Fruit fly (Drosophila melanogaster): ENCODE measurements around the gene Aduk.

dm6 chr3R:9349267-9349820, 14.8 kb upstream of the Aduk start:
- TF ChIP-seq Jra (GFP tag; optimal IDR thresholded peaks at IDR 0.05), result no peak
- peak; percentile 62 for TF ChIP-seq woc (GFP tag; optimal IDR thresholded peaks at IDR 0.05)
- TF ChIP-seq h (GFP tag; optimal IDR thresholded peaks at IDR 0.05), result peak; percentile 57
- TF ChIP-seq HLH106 (tag; optimal IDR thresholded peaks at IDR 0.05), result no peak
- no peak for TF ChIP-seq usp (GFP tag; optimal IDR thresholded peaks at IDR 0.05)
- peak; percentile 33 for TF ChIP-seq Hnf4 (GFP tag; optimal IDR thresholded peaks at IDR 0.05)
- TF ChIP-seq jim (GFP tag; optimal IDR thresholded peaks at IDR 0.05), result no peak
- peak; percentile 51 for TF ChIP-seq fru (GFP tag; optimal IDR thresholded peaks at IDR 0.05)
- TF ChIP-seq N (GFP tag; optimal IDR thresholded peaks at IDR 0.05), result no peak
- TF ChIP-seq Vsx2 (GFP tag; optimal IDR thresholded peaks at IDR 0.05; ENCODE audit: partially characterized antibody), result no peak
- TF ChIP-seq psq (GFP tag; optimal IDR thresholded peaks at IDR 0.05), result peak; percentile 53
- TF ChIP-seq Myc (optimal IDR thresholded peaks at IDR 0.05), result no peak
- TF ChIP-seq Dfd (GFP tag; optimal IDR thresholded peaks at IDR 0.05), result no peak

Measured in whole organism, wandering third instar larva.